Worm (Caenorhabditis elegans): ENCODE measurements around the gene ZK287.7.

- TF ChIP-seq bed-3 (GFP tag; optimal IDR thresholded peaks at IDR 0.05) = no peak
- TF ChIP-seq nhr-237 (tag; optimal IDR thresholded peaks at IDR 0.05) = no peak
- TF ChIP-seq nhr-28 (tag; optimal IDR thresholded peaks at IDR 0.05) = no peak
Measured at ce11 chrV:9680260-9680659, 12.6 kb upstream of the ZK287.7 start.

All from whole organism, mixed stage, embryonic.